Fruit fly (Drosophila melanogaster) whole organism, pupa: ENCODE results near the gene GstD9.

ENCODE experiments used
- CG10348 ChIP-seq: fragments of 200-800 bp; sonication (Bioruptor generic); IDR thresholded peaks from 2 replicates; pipeline ENCODE4 v1.3.6; 2022; ENCODE audit warnings: missing biosample characterization, missing genetic modification characterization
- CG17806 ChIP-seq: fragments of 200-800 bp; sonication (Bioruptor generic); optimal IDR thresholded peaks from 2 replicates; lab custom pipeline; 2018; ENCODE audit warnings: missing biosample characterization, mild to moderate bottlenecking, missing genetic modification characterization, moderate library complexity
- CG34367 ChIP-seq: fragments of 200-800 bp; sonication (Bioruptor generic); optimal IDR thresholded peaks from 2 replicates; lab custom pipeline; 2018; ENCODE audit warnings: missing biosample characterization, mild to moderate bottlenecking, missing genetic modification characterization
- CG4496 ChIP-seq: fragments of 200-800 bp; sonication (Bioruptor generic); IDR thresholded peaks from 3 replicates; pipeline ENCODE4 v1.3.6; 2022; ENCODE audit warnings: missing biosample characterization, missing genetic modification characterization
- EcR ChIP-seq: fragments of 200-800 bp; sonication (Bioruptor generic); optimal IDR thresholded peaks from 3 replicates; lab custom pipeline; 2019; ENCODE audit warnings: missing biosample characterization, missing genetic modification characterization, mild to moderate bottlenecking, moderate library complexity, missing genetic modification reagents
- gl ChIP-seq: fragments of 200-800 bp; sonication (Bioruptor generic); optimal IDR thresholded peaks from 2 replicates; lab custom pipeline; 2018; ENCODE audit warnings: missing biosample characterization, mild to moderate bottlenecking, missing genetic modification characterization

dm6 chr3R:12373800-12374199 lies 6.4 kb upstream of the GstD9 start, which contains the start of gene GstD4:
- TF ChIP-seq CG34367 (tag; lab: Kevin White, UChicago): no peak
- peak; percentile 21 for TF ChIP-seq EcR (GFP tag; lab: Kevin White, UChicago)
- TF ChIP-seq CG17806 (tag; lab: Kevin White, UChicago): no peak
- no peak for TF ChIP-seq CG4496 (GFP tag; lab: Robert Waterston, UW)
- TF ChIP-seq gl (tag; lab: Kevin White, UChicago): no peak
- TF ChIP-seq CG10348 (GFP tag; lab: Robert Waterston, UW): no peak
